Fruit fly (Drosophila melanogaster) whole organism, embryonic: ENCODE measurements around the gene Fancl.

Experiments
- CG11398 ChIP-seq: fragments of 200-800 bp; sonication (Bioruptor generic); optimal IDR thresholded peaks from 2 replicates; lab custom pipeline; 2016; ENCODE audit warnings: missing biosample characterization, missing genetic modification characterization
- CG11504 ChIP-seq: fragments of 200-800 bp; sonication (Bioruptor generic); optimal IDR thresholded peaks from 3 replicates; lab custom pipeline; 2019; ENCODE audit warnings: missing biosample characterization, mild to moderate bottlenecking, missing genetic modification characterization, moderate library complexity
- CG12659 ChIP-seq: fragments of 200-800 bp; sonication (Bioruptor generic); optimal IDR thresholded peaks from 3 replicates; lab custom pipeline; 2017; ENCODE audit warnings: mild to moderate bottlenecking, missing biosample characterization, missing genetic modification reagents, missing genetic modification characterization
- CG15514 ChIP-seq: fragments of 200-800 bp; sonication (Bioruptor generic); optimal IDR thresholded peaks from 3 replicates; lab custom pipeline; 2017; ENCODE audit warnings: missing biosample characterization, missing genetic modification characterization, mild to moderate bottlenecking, moderate library complexity, missing genetic modification reagents
- CG17361 ChIP-seq: fragments of 200-800 bp; sonication (Bioruptor generic); IDR thresholded peaks from 3 replicates; pipeline ENCODE4 v1.3.6; 2022; ENCODE audit warnings: missing biosample characterization, missing genetic modification characterization
- CG17385 ChIP-seq: fragments of 200-800 bp; sonication (Bioruptor generic); optimal IDR thresholded peaks from 3 replicates; lab custom pipeline; 2018; ENCODE audit warnings: missing biosample characterization, mild to moderate bottlenecking, missing genetic modification characterization
- CG17802 ChIP-seq: fragments of 200-800 bp; sonication (Bioruptor generic); optimal IDR thresholded peaks from 2 replicates; lab custom pipeline; 2018; ENCODE audit warnings: missing biosample characterization, mild to moderate bottlenecking, missing genetic modification characterization, moderate library complexity
- CG1792 ChIP-seq: fragments of 200-800 bp; sonication (Bioruptor generic); optimal IDR thresholded peaks from 2 replicates; lab custom pipeline; 2016; ENCODE audit warnings: missing biosample characterization, missing genetic modification characterization
- CG18599 ChIP-seq: fragments of 200-800 bp; sonication (Bioruptor generic); optimal IDR thresholded peaks from 3 replicates; lab custom pipeline; 2017; ENCODE audit warnings: missing biosample characterization, missing genetic modification characterization, mild to moderate bottlenecking, moderate library complexity, missing genetic modification reagents
- CG2678 ChIP-seq: fragments of 200-800 bp; sonication (Bioruptor generic); optimal IDR thresholded peaks from 3 replicates; lab custom pipeline; 2019; ENCODE audit warnings: missing biosample characterization, mild to moderate bottlenecking, missing genetic modification characterization, moderate library complexity
- CG2875 ChIP-seq: fragments of 200-800 bp; sonication (Bioruptor generic); optimal IDR thresholded peaks from 2 replicates; lab custom pipeline; 2017; ENCODE audit warnings: missing biosample characterization, mild to moderate bottlenecking, missing genetic modification characterization, missing genetic modification reagents
- CG30403 ChIP-seq: fragments of 200-800 bp; sonication (Bioruptor generic); optimal IDR thresholded peaks from 3 replicates; lab custom pipeline; 2016; ENCODE audit warnings: missing biosample characterization, missing genetic modification characterization
- CG31441 ChIP-seq: fragments of 200-800 bp; sonication (Bioruptor generic); IDR thresholded peaks from 2 replicates; pipeline ENCODE4 v1.3.6; 2022; ENCODE audit warnings: missing biosample characterization, missing genetic modification characterization
- CG34422 ChIP-seq: fragments of 200-800 bp; sonication (Bioruptor generic); IDR thresholded peaks from 3 replicates; pipeline ENCODE4 v1.3.6; 2022; ENCODE audit warnings: missing biosample characterization, missing genetic modification characterization
- CG4424 ChIP-seq: fragments of 200-800 bp; sonication (Bioruptor generic); optimal IDR thresholded peaks from 3 replicates; lab custom pipeline; 2016; ENCODE audit warnings: missing biosample characterization, missing genetic modification characterization
- CG6683 ChIP-seq: fragments of 200-800 bp; sonication (Bioruptor generic); optimal IDR thresholded peaks from 2 replicates; lab custom pipeline; 2017; ENCODE audit warnings: missing biosample characterization, mild to moderate bottlenecking, missing genetic modification characterization, missing genetic modification reagents
- CG6689 ChIP-seq: fragments of 200-800 bp; sonication (Bioruptor generic); IDR thresholded peaks from 2 replicates; pipeline ENCODE4 v1.3.6; 2022; ENCODE audit warnings: missing biosample characterization, missing genetic modification characterization
- CG8281 ChIP-seq: fragments of 200-800 bp; sonication (Bioruptor generic); optimal IDR thresholded peaks from 2 replicates; lab custom pipeline; 2018; ENCODE audit warnings: missing biosample characterization, mild to moderate bottlenecking, missing genetic modification characterization, moderate library complexity
- CG8388 ChIP-seq: fragments of 200-800 bp; sonication (Bioruptor generic); optimal IDR thresholded peaks from 2 replicates; lab custom pipeline; 2019; ENCODE audit warnings: missing biosample characterization, mild to moderate bottlenecking, missing genetic modification characterization, moderate library complexity
- CoRest ChIP-seq: fragments of 200-800 bp; sonication (Bioruptor generic); optimal IDR thresholded peaks from 3 replicates; lab custom pipeline; 2018; ENCODE audit warnings: missing biosample characterization, mild to moderate bottlenecking, missing genetic modification characterization, moderate library complexity
- Dfd ChIP-seq, 2 experiments: fragments of >200 bp; optimal IDR thresholded peaks; 2 replicates each; lab custom pipeline; 2017; ENCODE audit warnings: missing biosample characterization in 2 of 2, missing genetic modification characterization in 2 of 2
- Hr51 ChIP-seq, 2 experiments: fragments of 200-800 bp; sonication (Bioruptor generic); optimal IDR thresholded peaks; 2 replicates in 1 of 2; 3 replicates in 1 of 2; lab custom pipeline; 2016 to 2018; ENCODE audit warnings: missing biosample characterization in 2 of 2, missing genetic modification characterization in 2 of 2, mild to moderate bottlenecking in 1 of 2, moderate library complexity in 1 of 2
- Med ChIP-seq: fragments of 200-800 bp; sonication (Bioruptor generic); peaks from one replicate; lab custom pipeline; 2016; ENCODE audit warnings: missing biosample characterization, missing genetic modification characterization, mild to moderate bottlenecking, inconsistent platforms, moderate library complexity
- NK7.1 ChIP-seq: fragments of 200-800 bp; sonication (Bioruptor generic); optimal IDR thresholded peaks from 3 replicates; lab custom pipeline; 2016; ENCODE audit warnings: missing biosample characterization, missing genetic modification characterization
- Nf-YB ChIP-seq: fragments of 200-800 bp; sonication (Bioruptor generic); optimal IDR thresholded peaks from 3 replicates; lab custom pipeline; 2019; ENCODE audit warnings: missing biosample characterization, mild to moderate bottlenecking, missing genetic modification characterization, moderate library complexity
- Oli ChIP-seq: fragments of 200-800 bp; sonication (Bioruptor generic); optimal IDR thresholded peaks from 2 replicates; lab custom pipeline; 2018; ENCODE audit warnings: missing biosample characterization, mild to moderate bottlenecking, missing genetic modification characterization, moderate library complexity
- Sox102F ChIP-seq: fragments of 200-800 bp; sonication (Bioruptor generic); optimal IDR thresholded peaks from 2 replicates; lab custom pipeline; 2018; ENCODE audit warnings: missing biosample characterization, mild to moderate bottlenecking, missing genetic modification characterization, moderate library complexity
- Vsx1 ChIP-seq: fragments of 200-800 bp; sonication (Bioruptor generic); optimal IDR thresholded peaks from 2 replicates; lab custom pipeline; 2017; ENCODE audit warnings: missing biosample characterization, mild to moderate bottlenecking, missing genetic modification characterization, missing genetic modification reagents
- ac ChIP-seq: fragments of 200-800 bp; sonication (Bioruptor generic); optimal IDR thresholded peaks from 3 replicates; lab custom pipeline; 2017; ENCODE audit warnings: missing biosample characterization, mild to moderate bottlenecking, missing genetic modification characterization
- bsh ChIP-seq, 2 experiments: fragments of 200-800 bp; sonication (Bioruptor generic); optimal IDR thresholded peaks; 2 replicates each; lab custom pipeline; 2017 to 2018; ENCODE audit warnings: mild to moderate bottlenecking in 2 of 2, missing biosample characterization in 2 of 2, missing genetic modification characterization in 2 of 2, moderate library complexity in 1 of 2
- chn ChIP-seq: fragments of 200-800 bp; sonication (Bioruptor generic); optimal IDR thresholded peaks from 2 replicates; lab custom pipeline; 2016; ENCODE audit warnings: missing biosample characterization, missing genetic modification characterization
- dysf ChIP-seq: fragments of 200-800 bp; sonication (Bioruptor generic); IDR thresholded peaks from 3 replicates; pipeline ENCODE4 v1.3.6; 2022; ENCODE audit warnings: missing biosample characterization, missing genetic modification characterization
- eve ChIP-seq, 2 experiments: fragments of >200 bp; optimal IDR thresholded peaks; 2 replicates each; lab custom pipeline; 2017; ENCODE audit warnings: missing biosample characterization in 2 of 2, missing genetic modification characterization in 2 of 2
- gem ChIP-seq: fragments of 200-800 bp; sonication (Bioruptor generic); optimal IDR thresholded peaks from 2 replicates; lab custom pipeline; 2019; ENCODE audit warnings: missing biosample characterization, mild to moderate bottlenecking, missing genetic modification characterization, moderate library complexity
- gfzf ChIP-seq: fragments of 200-800 bp; sonication (Bioruptor generic); optimal IDR thresholded peaks from 2 replicates; lab custom pipeline; 2016; ENCODE audit warnings: missing biosample characterization, mild to moderate bottlenecking, missing genetic modification characterization, moderate library complexity
- gt ChIP-seq: fragments of 200-800 bp; sonication (Bioruptor generic); IDR thresholded peaks from 2 replicates; pipeline ENCODE4 v1.3.6; 2022; ENCODE audit warnings: missing biosample characterization, missing genetic modification characterization
- nmo ChIP-seq: fragments of 200-800 bp; sonication (Bioruptor generic); optimal IDR thresholded peaks from 2 replicates; lab custom pipeline; 2018; ENCODE audit warnings: missing biosample characterization, mild to moderate bottlenecking, missing genetic modification characterization, moderate library complexity
- onecut ChIP-seq: fragments of 200-800 bp; sonication (Bioruptor generic); IDR thresholded peaks from 2 replicates; pipeline ENCODE4 v1.3.6; 2022; ENCODE audit warnings: missing biosample characterization, missing genetic modification characterization
- phol ChIP-seq: fragments of 200-800 bp; sonication (Bioruptor generic); optimal IDR thresholded peaks from 3 replicates; lab custom pipeline; 2018; ENCODE audit warnings: missing biosample characterization, mild to moderate bottlenecking, missing genetic modification characterization, moderate library complexity
- pros ChIP-seq: fragments of 200-800 bp; sonication (Bioruptor generic); optimal IDR thresholded peaks from 3 replicates; lab custom pipeline; 2019; ENCODE audit warnings: missing biosample characterization, mild to moderate bottlenecking, missing genetic modification characterization, moderate library complexity
- psq ChIP-seq: fragments of 200-800 bp; sonication (Bioruptor generic); optimal IDR thresholded peaks from 2 replicates; lab custom pipeline; 2017; ENCODE audit warnings: missing biosample characterization, missing genetic modification characterization
- ranshi ChIP-seq: fragments of 200-800 bp; sonication (Bioruptor generic); IDR thresholded peaks from 2 replicates; pipeline ENCODE4 v1.3.6; 2022; ENCODE audit warnings: missing biosample characterization, missing genetic modification characterization
- sd ChIP-seq: fragments of 200-800 bp; sonication (Bioruptor generic); optimal IDR thresholded peaks from 3 replicates; lab custom pipeline; 2018; ENCODE audit warnings: missing biosample characterization, mild to moderate bottlenecking, missing genetic modification characterization, moderate library complexity
- seq ChIP-seq: fragments of 200-800 bp; sonication (Bioruptor generic); IDR thresholded peaks from 2 replicates; pipeline ENCODE4 v1.3.6; 2022; ENCODE audit warnings: missing biosample characterization, missing genetic modification characterization
- sqz ChIP-seq: fragments of 200-800 bp; sonication (Bioruptor generic); optimal IDR thresholded peaks from 3 replicates; lab custom pipeline; 2018; ENCODE audit warnings: missing biosample characterization, mild to moderate bottlenecking, missing genetic modification characterization
- sr ChIP-seq: fragments of 200-800 bp; sonication (Bioruptor generic); IDR thresholded peaks from 3 replicates; pipeline ENCODE4 v1.3.6; 2022; ENCODE audit warnings: missing biosample characterization, missing genetic modification characterization
- tgo ChIP-seq: fragments of 200-800 bp; sonication (Bioruptor generic); IDR thresholded peaks from 3 replicates; pipeline ENCODE4 v1.3.6; 2022; ENCODE audit warnings: missing biosample characterization, missing genetic modification characterization
- unpg ChIP-seq: fragments of 200-800 bp; sonication (Bioruptor generic); optimal IDR thresholded peaks from 3 replicates; lab custom pipeline; 2018; ENCODE audit warnings: missing biosample characterization, mild to moderate bottlenecking, missing genetic modification characterization, moderate library complexity

The Fancl gene

DNA sequence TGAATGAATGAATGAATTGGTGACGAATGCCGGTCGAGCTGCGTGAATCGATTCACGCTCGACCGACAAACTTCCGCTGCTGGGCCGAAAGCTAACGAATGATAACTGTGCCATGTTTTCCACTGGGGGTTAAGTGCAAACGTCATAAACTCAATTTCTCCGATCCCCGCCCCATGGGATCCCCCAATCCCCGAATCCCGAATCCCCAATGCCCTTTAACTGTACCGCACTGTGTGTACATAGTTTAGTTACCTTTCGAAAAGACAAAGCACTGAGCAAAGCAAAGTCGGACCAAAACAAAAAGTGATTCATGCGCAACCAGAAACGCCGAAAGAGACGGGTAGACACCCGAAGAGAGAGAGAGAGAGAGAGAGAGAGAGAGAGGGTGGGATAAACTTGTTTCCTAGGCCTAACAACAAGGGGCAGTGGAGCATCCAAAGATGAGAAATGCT lies 17.6 kb downstream of the Fancl start (continued):
- no peak for TF ChIP-seq Nf-YB (GFP tag; lab: Kevin White, UChicago)
- no peak for TF ChIP-seq chn
- no peak for TF ChIP-seq tgo
- no peak for TF ChIP-seq CG1792 (GFP tag; lab: Kevin White, UChicago)
- TF ChIP-seq CG34422 (GFP tag; lab: Robert Waterston, UW): no peak
- peak; percentile 32 for TF ChIP-seq pros (GFP tag; lab: Kevin White, UChicago)
- no peak for TF ChIP-seq CG6683
- peak; percentile 58 for TF ChIP-seq Med (GFP tag; lab: Kevin White, UChicago)
- no peak for TF ChIP-seq gt (GFP tag; lab: Robert Waterston, UW)
- no peak for TF ChIP-seq sr (GFP tag; lab: Robert Waterston, UW)
- TF ChIP-seq ac (GFP tag; lab: Kevin White, UChicago): no peak
- TF ChIP-seq Dfd (GFP tag; optimal IDR thresholded peaks at IDR 0.05; lab: Kevin White, UChicago): no peak
- no peak for TF ChIP-seq gfzf (GFP tag; lab: Kevin White, UChicago)
- no peak for TF ChIP-seq CG8388
- TF ChIP-seq CG15514 (GFP tag; lab: Kevin White, UChicago): no peak
- no peak for TF ChIP-seq NK7.1 (GFP tag; lab: Kevin White, UChicago)
- TF ChIP-seq seq: no peak
- no peak for TF ChIP-seq CG17802
- TF ChIP-seq, all 482 proteins: peak for 34

DNA sequence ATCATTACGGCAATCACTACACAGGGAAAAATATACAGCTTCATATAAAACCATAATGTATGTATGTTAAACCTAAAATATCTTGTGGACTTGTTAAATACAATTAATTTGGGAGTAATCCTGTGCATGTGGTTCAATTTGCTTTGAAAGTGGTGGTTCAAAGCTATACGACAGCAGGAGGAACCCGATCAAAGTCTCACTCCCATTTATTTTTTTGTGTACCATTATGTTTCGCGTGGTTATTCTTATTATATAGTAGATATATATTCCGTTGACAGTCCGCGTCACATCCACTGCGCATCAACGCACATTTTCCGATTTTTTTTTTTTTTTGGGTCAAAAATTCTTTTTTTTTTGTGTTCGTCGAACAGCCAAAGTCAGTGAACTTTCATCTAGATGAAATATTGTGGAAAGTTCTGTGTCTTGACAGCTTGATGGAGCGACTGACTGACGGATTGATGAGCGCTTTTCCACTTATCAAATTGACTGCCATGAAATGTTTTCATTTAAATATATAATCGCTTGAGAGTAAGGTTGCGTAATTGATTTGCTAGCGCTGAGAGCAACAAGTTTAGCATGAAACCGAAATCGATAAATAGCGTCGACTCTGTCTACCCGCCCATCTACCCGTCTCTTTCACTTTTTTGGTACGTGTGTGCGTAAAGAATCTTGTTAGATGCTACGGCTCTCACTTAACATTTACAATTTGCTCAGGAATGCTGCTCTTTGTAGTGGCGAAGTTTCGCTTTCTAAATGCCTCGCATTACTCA lies 19.5 kb downstream of the Fancl start:
- TF ChIP-seq CG6689 (GFP tag; lab: Robert Waterston, UW) (no peak), CG18599 (peak; percentile 22), CG17385 (peak; percentile 13), psq (GFP tag; lab: Kevin White, UChicago) (no peak), Oli (tag; lab: Kevin White, UChicago) (peak; percentile 17), Hr51 (GFP tag; optimal IDR thresholded peaks at IDR 0.05; lab: Kevin White, UChicago) (peak in 1 of 2 experiments; percentile 47), unpg (GFP tag; lab: Kevin White, UChicago) (peak; percentile 30), sd (tag; lab: Kevin White, UChicago) (peak; percentile 15), CG2875 (GFP tag; lab: Kevin White, UChicago) (peak; percentile 11), phol (tag; lab: Kevin White, UChicago) (peak; percentile 24), CG30403 (GFP tag; lab: Kevin White, UChicago) (peak; percentile 12), Med (GFP tag; lab: Kevin White, UChicago) (peak; percentile 49), eve (GFP tag; optimal IDR thresholded peaks at IDR 0.05; lab: Kevin White, UChicago) (peak in 1 of 2 experiments; percentile 69), CG17361 (GFP tag; lab: Robert Waterston, UW) (0 out of 3 replicates have a peak, but pooled peaks have one; percentile 37), CG31441 (GFP tag; lab: Robert Waterston, UW) (peak; percentile 48), bsh (GFP tag; optimal IDR thresholded peaks at IDR 0.05; lab: Kevin White, UChicago) (peak in 1 of 2 experiments; percentile 17), CG2678 (tag; lab: Kevin White, UChicago) (peak; percentile 58), dysf (GFP tag; lab: Robert Waterston, UW) (peak; percentile 44; the same call in 1 of the 3 replicates), CG8281 (tag; lab: Kevin White, UChicago) (peak; percentile 99), CG12659 (GFP tag; lab: Kevin White, UChicago) (peak; percentile 11), ranshi (GFP tag; lab: Robert Waterston, UW) (no peak), CG11398 (GFP tag; lab: Kevin White, UChicago) (no peak), CoRest (tag; lab: Kevin White, UChicago) (peak; percentile 23), gem (tag; lab: Kevin White, UChicago) (peak; percentile 35), CG4424 (GFP tag; lab: Kevin White, UChicago) (peak; percentile 25), nmo (peak; percentile 44), Sox102F (GFP tag; lab: Kevin White, UChicago) (peak; percentile 54), onecut (GFP tag; lab: Robert Waterston, UW) (peak; percentile 90), Vsx1 (GFP tag; lab: Kevin White, UChicago) (peak; percentile 4), CG11504 (tag; lab: Kevin White, UChicago) (peak; percentile 30), sqz (GFP tag; lab: Kevin White, UChicago) (no peak)
